Worm (Caenorhabditis elegans) whole organism, midembryonic: Measurements from ENCODE around the gene VF13D12L.3.

Experiments used
- T22C8.4 ChIP-seq: fragments of 200-800 bp; sonication (Bioruptor generic); IDR thresholded peaks from 2 replicates; pipeline ENCODE4 v1.3.6; 2022; ENCODE audit warnings: missing genetic modification characterization, missing compliant biosample characterization
- cog-1 ChIP-seq: sonication (generic microtip); optimal IDR thresholded peaks from 2 replicates; lab custom pipeline; 2016; ENCODE audit warnings: missing genetic modification characterization, missing compliant biosample characterization
- flt-1 ChIP-seq: fragments of 200-800 bp; sonication (Bioruptor generic); IDR thresholded peaks from 2 replicates; pipeline ENCODE4 v1.3.6; 2022; ENCODE audit warnings: missing genetic modification characterization, missing compliant biosample characterization
- klf-2 ChIP-seq: fragments of 200-800 bp; sonication (Bioruptor generic); conservative IDR thresholded peaks from 2 replicates; pipeline ENCODE4 v1.3.6; 2022; ENCODE audit warnings: missing genetic modification reagents, missing genetic modification characterization, missing compliant biosample characterization
- med-1 ChIP-seq: sonication (generic microtip); optimal IDR thresholded peaks from 2 replicates; lab custom pipeline; 2017; ENCODE audit warnings: missing genetic modification characterization, mild to moderate bottlenecking, missing compliant biosample characterization, antibody characterized with exemption, missing genetic modification reagents; ENCODE audit not compliant: insufficient read depth
- ref-1 ChIP-seq: fragments of 200-800 bp; sonication (Bioruptor generic); conservative IDR thresholded peaks from 2 replicates; pipeline ENCODE4 v1.3.6; 2022; ENCODE audit warnings: missing genetic modification reagents, missing genetic modification characterization, missing compliant biosample characterization
- tab-1 ChIP-seq: fragments of 200-800 bp; sonication (Bioruptor generic); IDR thresholded peaks from 2 replicates; pipeline ENCODE4 v1.3.6; 2022; ENCODE audit warnings: missing genetic modification characterization, missing compliant biosample characterization
- ztf-23 ChIP-seq: fragments of 200-800 bp; sonication (Bioruptor generic); IDR thresholded peaks from 2 replicates; pipeline ENCODE4 v1.3.6; 2022; ENCODE audit warnings: missing genetic modification reagents, missing genetic modification characterization, missing compliant biosample characterization
- ztf-29 ChIP-seq: fragments of 200-800 bp; sonication (Bioruptor generic); IDR thresholded peaks from 2 replicates; pipeline ENCODE4 v1.3.6; 2022; ENCODE audit warnings: missing genetic modification reagents, missing genetic modification characterization, missing compliant biosample characterization

DNA sequence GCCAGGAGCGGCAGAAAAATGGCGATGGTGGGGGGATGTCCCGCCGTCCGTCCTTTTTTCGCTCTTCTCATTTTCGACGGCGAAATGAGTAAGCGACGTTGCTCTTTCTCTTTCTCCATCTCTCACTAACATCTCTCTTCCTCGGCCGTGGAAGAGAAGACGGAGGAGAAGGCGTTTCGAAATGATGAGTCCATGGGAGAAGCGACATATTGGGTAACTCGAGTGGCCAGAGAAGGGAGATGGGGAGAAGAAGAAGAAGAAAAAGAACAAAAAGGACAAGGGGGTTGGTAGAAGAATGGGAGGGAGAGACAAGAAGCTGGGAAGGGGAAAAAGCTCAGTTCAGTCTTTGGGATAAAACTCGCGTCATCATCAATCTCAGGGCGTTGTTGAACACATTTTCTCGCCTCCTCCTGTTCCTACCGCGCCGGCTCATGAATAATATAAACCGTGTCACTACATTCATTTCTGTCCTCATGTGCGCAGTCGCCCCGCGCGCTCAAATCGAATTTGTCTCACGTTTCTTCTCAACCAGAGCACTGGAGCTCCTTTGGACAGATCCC, 45.9 kb downstream of the VF13D12L.3 start:
- TF ChIP-seq flt-1 (GFP tag; lab: Robert Waterston, UW) = no peak
- TF ChIP-seq klf-2 (GFP tag; lab: Robert Waterston, UW) = no peak
- TF ChIP-seq ref-1 (GFP tag; lab: Robert Waterston, UW) = no peak
- TF ChIP-seq ztf-23 = 0 out of 2 replicates have a peak, but pooled peaks have one; percentile 53
- no peak for TF ChIP-seq med-1 (GFP tag; lab: Kevin White, UChicago)
- no peak for TF ChIP-seq tab-1
- no peak for TF ChIP-seq cog-1 (tag; lab: Kevin White, UChicago)
- no peak for TF ChIP-seq T22C8.4 (GFP tag; lab: Robert Waterston, UW)
- TF ChIP-seq ztf-29 (GFP tag; lab: Robert Waterston, UW) = no peak
